Worm (Caenorhabditis elegans) whole organism, early embryonic: Measurements from ENCODE around the gene olrn-1.

ENCODE experiments used
- B0310.2 ChIP-seq: sonication (generic microtip); optimal IDR thresholded peaks from 2 replicates; lab custom pipeline; 2016; ENCODE audit warnings: mild to moderate bottlenecking, missing genetic modification characterization, missing compliant biosample characterization
- aly-1 ChIP-seq: sonication (generic microtip); optimal IDR thresholded peaks from 2 replicates; lab custom pipeline; 2016; ENCODE audit warnings: missing genetic modification characterization, missing compliant biosample characterization
- ama-1 ChIP-seq: fragments of 150-350 bp; optimal IDR thresholded peaks from 2 replicates; lab custom pipeline; 2014
- ceh-13 ChIP-seq: fragments of 200-800 bp; sonication (Bioruptor generic); optimal IDR thresholded peaks from 2 replicates; lab custom pipeline; 2018; ENCODE audit warnings: mild to moderate bottlenecking, missing genetic modification characterization, missing compliant biosample characterization
- ceh-36 ChIP-seq: sonication (generic microtip); optimal IDR thresholded peaks from 2 replicates; lab custom pipeline; 2016; ENCODE audit warnings: missing genetic modification characterization, inconsistent platforms, missing compliant biosample characterization
- ets-7 ChIP-seq: sonication (generic microtip); optimal IDR thresholded peaks from 2 replicates; lab custom pipeline; 2016; ENCODE audit warnings: missing genotype, missing genetic modification characterization, missing compliant biosample characterization
- hmbx-1 ChIP-seq: sonication (generic microtip); optimal IDR thresholded peaks from 2 replicates; lab custom pipeline; 2016; ENCODE audit warnings: mild to moderate bottlenecking, missing genetic modification characterization, missing compliant biosample characterization
- hmg-4 ChIP-seq: fragments of 200-800 bp; sonication (Bioruptor generic); optimal IDR thresholded peaks from 2 replicates; lab custom pipeline; 2018; ENCODE audit warnings: mild to moderate bottlenecking, missing genetic modification characterization, missing compliant biosample characterization
- hnd-1 ChIP-seq: sonication (generic microtip); optimal IDR thresholded peaks from 2 replicates; lab custom pipeline; 2016; ENCODE audit warnings: missing genetic modification characterization, missing compliant biosample characterization
- scrt-1 ChIP-seq: fragments of 200-800 bp; sonication (Bioruptor generic); IDR thresholded peaks from 2 replicates; pipeline ENCODE4 v1.3.6; 2022; ENCODE audit warnings: missing genetic modification characterization, missing compliant biosample characterization
- sea-1 ChIP-seq: fragments of 200-800 bp; sonication (Bioruptor generic); conservative IDR thresholded peaks from 2 replicates; pipeline ENCODE4 v1.3.6; 2022; ENCODE audit warnings: missing genetic modification characterization, missing compliant biosample characterization

DNA sequence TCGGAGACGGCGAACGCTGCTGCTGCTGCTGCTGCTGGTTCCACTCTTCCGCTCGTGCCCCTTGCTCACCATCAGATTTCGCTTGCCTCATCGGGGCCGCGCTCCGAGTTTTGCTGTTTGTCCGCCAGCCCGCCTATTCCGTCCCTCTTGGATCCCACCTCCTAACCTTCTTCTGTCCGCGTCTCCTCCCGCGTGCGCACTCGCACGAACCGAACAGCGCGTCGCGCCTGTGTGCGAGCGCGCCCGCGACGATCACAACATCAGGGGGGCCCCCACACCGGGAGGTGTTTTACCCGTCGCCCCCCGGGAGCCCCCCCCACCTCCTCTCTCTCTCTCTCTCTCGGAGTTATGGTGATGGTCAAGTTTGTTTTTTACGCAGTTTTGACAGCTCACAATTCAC, 21.7 kb upstream of the olrn-1 start:
- TF ChIP-seq ama-1 (lab: Kevin White, UChicago) (no peak), sea-1 (GFP tag; lab: Robert Waterston, UW) (no peak), ceh-13 (GFP tag; lab: Kevin White, UChicago) (no peak), scrt-1 (GFP tag; lab: Robert Waterston, UW) (no peak), hmbx-1 (tag; lab: Kevin White, UChicago) (no peak), ceh-36 (tag; lab: Kevin White, UChicago) (no peak), B0310.2 (tag; lab: Kevin White, UChicago) (no peak), hmg-4 (GFP tag; lab: Kevin White, UChicago) (no peak), ets-7 (tag; lab: Kevin White, UChicago) (no peak), aly-1 (no peak), hnd-1 (tag; lab: Kevin White, UChicago) (no peak)
